Fruit fly (Drosophila melanogaster): ENCODE data around the gene CG14671.
A peak's percentile ranks its signal among the peaks of the same experiment; 100 is the strongest.

The CG14671 gene

DNA sequence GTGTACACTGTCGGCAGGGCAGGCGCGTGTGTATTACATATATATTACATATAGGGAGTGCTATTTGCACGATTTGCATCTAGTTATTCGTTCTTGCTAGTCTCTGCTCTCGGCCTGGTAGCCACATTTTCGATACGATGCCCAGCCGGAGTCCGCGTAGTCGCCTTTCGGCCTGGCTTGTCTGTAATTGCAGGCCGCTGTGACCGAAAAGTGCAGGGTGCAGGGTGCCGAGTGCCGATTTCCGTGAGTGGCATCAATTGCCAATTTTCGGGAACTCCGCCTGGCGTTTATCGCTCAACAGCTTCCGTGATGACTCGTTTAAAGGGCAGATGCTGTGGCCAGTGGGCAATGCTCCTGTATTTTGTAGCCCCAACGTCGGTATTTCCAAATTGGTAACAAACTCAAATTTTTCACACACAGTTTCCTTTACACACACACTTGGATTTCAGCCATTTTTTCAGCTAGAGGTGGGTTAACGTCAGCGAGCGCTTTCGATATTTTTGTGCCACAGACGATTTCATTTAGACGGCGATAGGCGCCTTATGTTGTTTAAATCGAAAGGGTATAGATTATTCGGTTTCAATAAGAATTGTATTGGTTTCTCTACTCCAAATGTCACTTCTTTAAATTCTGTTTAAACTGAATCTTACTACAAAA lies 23.4 kb upstream of the CG14671 start, which contains the start of gene CG2926 (continued):
- TF ChIP-seq HHEX (GFP tag; optimal IDR thresholded peaks at IDR 0.05) (no peak), CG5180 (GFP tag; optimal IDR thresholded peaks at IDR 0.05) (no peak), CG12391 (tag; optimal IDR thresholded peaks at IDR 0.05) (no peak), Oli (tag; optimal IDR thresholded peaks at IDR 0.05) (no peak), p53 (GFP tag; optimal IDR thresholded peaks at IDR 0.05) (no peak), CG33213 (GFP tag; optimal IDR thresholded peaks at IDR 0.05) (peak; percentile 40), B-H2 (GFP tag; optimal IDR thresholded peaks at IDR 0.05) (no peak), sima (GFP tag; optimal IDR thresholded peaks at IDR 0.05) (no peak), Meics (GFP tag; optimal IDR thresholded peaks at IDR 0.05) (no peak), CG17829 (tag; optimal IDR thresholded peaks at IDR 0.05) (peak; percentile 57), exex (tag; optimal IDR thresholded peaks at IDR 0.05) (no peak), CG15073 (GFP tag; optimal IDR thresholded peaks at IDR 0.05) (no peak), CG13287 (GFP tag; IDR thresholded peaks at IDR 0.05; ENCODE audit: partially characterized antibody) (peak; percentile 91), cato (GFP tag; optimal IDR thresholded peaks at IDR 0.05; ENCODE audit: borderline replicate concordance) (no peak), crol (GFP tag; IDR thresholded peaks at IDR 0.05) (0 out of 2 replicates have a peak, but pooled peaks have one; percentile 15), run (tag; optimal IDR thresholded peaks at IDR 0.05) (no peak), Lim3 (GFP tag; IDR thresholded peaks at IDR 0.05) (no peak), CG9817 (tag; optimal IDR thresholded peaks at IDR 0.05) (no peak), CG18262 (tag; optimal IDR thresholded peaks at IDR 0.05) (no peak), Dad (GFP tag; optimal IDR thresholded peaks at IDR 0.05) (no peak), fd64A (GFP tag; optimal IDR thresholded peaks at IDR 0.05) (no peak), mld (GFP tag; IDR thresholded peaks at IDR 0.05; ENCODE audit: partially characterized antibody) (peak; percentile 91), amos (GFP tag; IDR thresholded peaks at IDR 0.05; ENCODE audit: partially characterized antibody) (peak; percentile 93), CrebB (tag; optimal IDR thresholded peaks at IDR 0.05) (no peak), CG1832 (GFP tag; optimal IDR thresholded peaks at IDR 0.05) (no peak), hkb (optimal IDR thresholded peaks at IDR 0.05) (no peak), hkb (GFP tag; IDR thresholded peaks at IDR 0.05) (no peak), CG12659 (GFP tag; optimal IDR thresholded peaks at IDR 0.05) (peak; percentile 62), Kr (GFP tag; optimal IDR thresholded peaks at IDR 0.05) (no peak), Hmx (GFP tag; optimal IDR thresholded peaks at IDR 0.05) (no peak), CG2678 (tag; optimal IDR thresholded peaks at IDR 0.05) (no peak), CG4617 (GFP tag; optimal IDR thresholded peaks at IDR 0.05; ENCODE audit: borderline replicate concordance) (peak; percentile 79), Abd-B (GFP tag; optimal IDR thresholded peaks at IDR 0.05) (no peak), slou (GFP tag; optimal IDR thresholded peaks at IDR 0.05) (peak; percentile 16), CG11723 (GFP tag; optimal IDR thresholded peaks at IDR 0.05) (no peak), Hsf (GFP tag; optimal IDR thresholded peaks at IDR 0.05) (peak; percentile 47), CG5245 (GFP tag; optimal IDR thresholded peaks at IDR 0.05) (peak; percentile 94), kni (GFP tag; optimal IDR thresholded peaks at IDR 0.05) (no peak), cg (GFP tag; optimal IDR thresholded peaks at IDR 0.05) (peak; percentile 75), CG9932 (GFP tag; IDR thresholded peaks at IDR 0.05) (peak; percentile 79), E2f1 (GFP tag; IDR thresholded peaks at IDR 0.05) (no peak), CG12219 (GFP tag; optimal IDR thresholded peaks at IDR 0.05) (no peak), CG9876 (GFP tag; optimal IDR thresholded peaks at IDR 0.05) (peak; percentile 53), B-H1 (GFP tag; IDR thresholded peaks at IDR 0.05) (no peak), CG16815 (GFP tag; optimal IDR thresholded peaks at IDR 0.05) (no peak), dpn (GFP tag; optimal IDR thresholded peaks at IDR 0.05) (peak in 1 of 2 experiments; percentile 25), bbx (GFP tag; IDR thresholded peaks at IDR 0.05; ENCODE audit: partially characterized antibody) (peak; percentile 93), CG10543 (GFP tag; optimal IDR thresholded peaks at IDR 0.05) (no peak), Optix (GFP tag; IDR thresholded peaks at IDR 0.05) (0 out of 3 replicates have a peak, but pooled peaks have one; percentile 20)
